Worm (Caenorhabditis elegans) whole organism, early embryonic: Measurements from ENCODE around the gene ZK666.15.

ENCODE experiments used
- B0310.2 ChIP-seq: sonication (generic microtip); optimal IDR thresholded peaks from 2 replicates; lab custom pipeline; 2016; ENCODE audit warnings: mild to moderate bottlenecking, missing genetic modification characterization, missing compliant biosample characterization
- F13C5.2 ChIP-seq: sonication (generic microtip); optimal IDR thresholded peaks from 2 replicates; lab custom pipeline; 2017; ENCODE audit warnings: mild to moderate bottlenecking, missing genetic modification characterization, inconsistent platforms, missing compliant biosample characterization
- aly-1 ChIP-seq: sonication (generic microtip); optimal IDR thresholded peaks from 2 replicates; lab custom pipeline; 2016; ENCODE audit warnings: missing genetic modification characterization, missing compliant biosample characterization
- ama-1 ChIP-seq: fragments of 150-350 bp; optimal IDR thresholded peaks from 2 replicates; lab custom pipeline; 2014
- flt-1 ChIP-seq: fragments of 200-800 bp; sonication (Bioruptor generic); IDR thresholded peaks from 2 replicates; pipeline ENCODE4 v1.3.6; 2022; ENCODE audit warnings: missing genetic modification characterization, missing compliant biosample characterization
- hmg-4 ChIP-seq: fragments of 200-800 bp; sonication (Bioruptor generic); optimal IDR thresholded peaks from 2 replicates; lab custom pipeline; 2018; ENCODE audit warnings: mild to moderate bottlenecking, missing genetic modification characterization, missing compliant biosample characterization
- scrt-1 ChIP-seq: fragments of 200-800 bp; sonication (Bioruptor generic); IDR thresholded peaks from 2 replicates; pipeline ENCODE4 v1.3.6; 2022; ENCODE audit warnings: missing genetic modification characterization, missing compliant biosample characterization
- sea-1 ChIP-seq: fragments of 200-800 bp; sonication (Bioruptor generic); conservative IDR thresholded peaks from 2 replicates; pipeline ENCODE4 v1.3.6; 2022; ENCODE audit warnings: missing genetic modification characterization, missing compliant biosample characterization
- tbx-11 ChIP-seq: fragments of 200-800 bp; sonication (Bioruptor generic); IDR thresholded peaks from 2 replicates; pipeline ENCODE4 v1.3.6; 2022; ENCODE audit warnings: missing genetic modification characterization, missing compliant biosample characterization
- tbx-37 ChIP-seq: fragments of 200-800 bp; sonication (Bioruptor generic); conservative IDR thresholded peaks from 2 replicates; pipeline ENCODE4 v1.3.6; 2022; ENCODE audit warnings: missing genetic modification reagents, missing genetic modification characterization, missing compliant biosample characterization
- tra-4 ChIP-seq: sonication (generic microtip); optimal IDR thresholded peaks from 2 replicates; lab custom pipeline; 2017; ENCODE audit warnings: missing genetic modification characterization, missing compliant biosample characterization

DNA sequence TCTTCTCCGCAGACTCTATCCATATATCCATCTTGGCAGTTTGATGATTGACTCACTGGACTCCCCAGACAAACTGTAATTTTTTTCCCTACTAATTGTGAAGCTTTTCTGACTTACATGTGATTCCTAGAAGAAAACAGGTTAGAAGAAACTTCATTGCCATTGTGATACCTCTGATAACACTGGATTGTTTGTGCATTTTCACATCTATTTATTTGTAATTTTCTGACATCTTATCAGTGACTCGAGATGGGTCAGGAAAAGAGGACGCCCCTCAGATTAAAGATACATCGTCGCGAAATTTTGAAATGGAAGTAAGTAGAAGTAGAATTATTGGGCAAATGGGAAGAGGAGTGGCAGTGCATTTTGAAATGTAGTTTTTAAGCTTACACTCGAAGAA is 3.5 kb downstream of the ZK666.15 start, which contains the start of gene clec-61:
- TF ChIP-seq F13C5.2 (no peak), flt-1 (GFP tag; lab: Robert Waterston, UW) (no peak), B0310.2 (tag; lab: Kevin White, UChicago) (no peak), ama-1 (no peak), aly-1 (no peak), scrt-1 (GFP tag; lab: Robert Waterston, UW) (no peak), tbx-11 (GFP tag; lab: Robert Waterston, UW) (no peak), sea-1 (no peak), tra-4 (tag; lab: Kevin White, UChicago) (no peak), hmg-4 (GFP tag; lab: Kevin White, UChicago) (no peak), tbx-37 (GFP tag; lab: Robert Waterston, UW) (no peak)
